Fruit fly (Drosophila melanogaster) whole organism, adult: ENCODE results near the gene CG1545.
A peak's percentile ranks its signal among the peaks of the same experiment; 100 is the strongest.
"Not testable (repeated sequence)": the region's sequence is repeated elsewhere in the genome, so short reads cannot be mapped to it uniquely, and the experiment has no call there.

Experiments used
- CG11617 ChIP-seq: fragments of 200-800 bp; sonication (Bioruptor generic); optimal IDR thresholded peaks from 2 replicates; lab custom pipeline; 2017; ENCODE audit warnings: mild to moderate bottlenecking, missing biosample characterization, missing genetic modification reagents, missing genetic modification characterization
- CG12768 ChIP-seq: fragments of 200-800 bp; sonication (Bioruptor generic); optimal IDR thresholded peaks from 2 replicates; lab custom pipeline; 2017; ENCODE audit warnings: missing biosample characterization, missing genetic modification characterization, mild to moderate bottlenecking, moderate library complexity, missing genetic modification reagents
- CG14711 ChIP-seq: fragments of 200-800 bp; sonication (Bioruptor generic); optimal IDR thresholded peaks from 2 replicates; lab custom pipeline; 2018; ENCODE audit warnings: missing biosample characterization, mild to moderate bottlenecking, missing genetic modification characterization, moderate library complexity
- CG1620 ChIP-seq: fragments of 200-800 bp; sonication (Bioruptor generic); optimal IDR thresholded peaks from 2 replicates; lab custom pipeline; 2016; ENCODE audit warnings: missing biosample characterization, missing genetic modification characterization
- CG33017 ChIP-seq: fragments of 200-800 bp; sonication (Bioruptor generic); optimal IDR thresholded peaks from 2 replicates; lab custom pipeline; 2018; ENCODE audit warnings: missing biosample characterization, mild to moderate bottlenecking, missing genetic modification characterization, moderate library complexity
- CG5204 ChIP-seq: fragments of 200-800 bp; sonication (Bioruptor generic); optimal IDR thresholded peaks from 2 replicates; lab custom pipeline; 2016; ENCODE audit warnings: missing biosample characterization, missing genetic modification characterization
- CG7045 ChIP-seq: fragments of 200-800 bp; sonication (Bioruptor generic); optimal IDR thresholded peaks from 2 replicates; lab custom pipeline; 2017; ENCODE audit warnings: missing biosample characterization, mild to moderate bottlenecking, missing genetic modification characterization
- CG7101 ChIP-seq: fragments of 200-800 bp; sonication (Bioruptor generic); optimal IDR thresholded peaks from 2 replicates; lab custom pipeline; 2018; ENCODE audit warnings: missing biosample characterization, mild to moderate bottlenecking, missing genetic modification characterization, moderate library complexity
- Clk ChIP-seq: fragments of 200-800 bp; sonication (Bioruptor generic); optimal IDR thresholded peaks from 2 replicates; lab custom pipeline; 2017; ENCODE audit warnings: missing biosample characterization, missing genetic modification characterization
- Crg-1 ChIP-seq: fragments of 200-800 bp; sonication (Bioruptor generic); optimal IDR thresholded peaks from 2 replicates; lab custom pipeline; 2016; ENCODE audit warnings: missing biosample characterization, missing genetic modification characterization
- Hr96 ChIP-seq: fragments of 200-800 bp; sonication (Bioruptor generic); optimal IDR thresholded peaks from 2 replicates; lab custom pipeline; 2016; ENCODE audit warnings: missing biosample characterization, missing genetic modification characterization
- Mnt ChIP-seq: fragments of 200-800 bp; sonication (Bioruptor generic); optimal IDR thresholded peaks from 2 replicates; lab custom pipeline; 2016; ENCODE audit warnings: missing biosample characterization, mild to moderate bottlenecking, missing genetic modification characterization
- bab1 ChIP-seq: fragments of 200-800 bp; sonication (Bioruptor generic); optimal IDR thresholded peaks from 3 replicates; lab custom pipeline; 2019; ENCODE audit warnings: missing biosample characterization, mild to moderate bottlenecking, missing genetic modification characterization, moderate library complexity
- cic ChIP-seq: fragments of 200-800 bp; sonication (Bioruptor generic); optimal IDR thresholded peaks from 2 replicates; lab custom pipeline; 2017; ENCODE audit warnings: missing biosample characterization, mild to moderate bottlenecking, missing genetic modification characterization, moderate library complexity
- cnc ChIP-seq, 2 experiments: fragments of >200 bp; optimal IDR thresholded peaks; 2 replicates each; lab custom pipeline; 2017
- kay ChIP-seq: fragments of 200-800 bp; sonication (Bioruptor generic); peaks from one replicate; lab custom pipeline; 2016; ENCODE audit warnings: missing biosample characterization, missing genetic modification characterization, borderline replicate concordance
- ovo ChIP-seq: fragments of 200-800 bp; sonication (Bioruptor generic); optimal IDR thresholded peaks from 2 replicates; lab custom pipeline; 2016; ENCODE audit warnings: missing biosample characterization, missing genetic modification characterization
- pad ChIP-seq: fragments of 200-800 bp; sonication (Bioruptor generic); optimal IDR thresholded peaks from 3 replicates; lab custom pipeline; 2017; ENCODE audit warnings: missing biosample characterization, missing genetic modification characterization, mild to moderate bottlenecking, moderate library complexity, missing genetic modification reagents
- tj ChIP-seq: fragments of 200-800 bp; sonication (Bioruptor generic); optimal IDR thresholded peaks from 3 replicates; lab custom pipeline; 2017; ENCODE audit warnings: missing biosample characterization, mild to moderate bottlenecking, missing genetic modification characterization, moderate library complexity
- toe ChIP-seq: fragments of 200-800 bp; sonication (Bioruptor generic); optimal IDR thresholded peaks from 2 replicates; lab custom pipeline; 2016; ENCODE audit warnings: missing biosample characterization, missing genetic modification characterization

The CG1545 gene

DNA sequence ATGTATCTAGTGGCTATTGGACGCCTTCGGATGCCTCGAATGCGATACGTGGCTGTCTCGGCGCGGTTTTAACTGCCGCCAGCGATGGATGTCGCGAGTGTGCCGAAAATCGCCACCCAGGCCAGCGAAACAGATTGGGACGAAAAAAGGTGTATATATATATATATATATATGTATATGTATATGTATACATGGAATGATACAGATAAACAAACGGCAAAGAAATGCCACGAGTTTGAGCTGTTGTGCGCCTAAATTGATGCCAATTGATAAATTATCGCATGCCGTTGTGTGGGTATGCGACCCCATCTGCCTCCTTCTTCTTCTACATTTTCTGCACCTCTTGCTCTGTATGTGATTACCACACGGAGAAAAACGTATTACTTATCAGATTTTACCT, at the start of gene CG1545:
CG1545 (minus strand) TSS at position 101 of the 400 bp plus-strand sequence.
- TF ChIP-seq cnc (optimal IDR thresholded peaks at IDR 0.05; lab: Kevin White, UChicago), result no peak
- no peak for TF ChIP-seq kay (GFP tag; lab: Kevin White, UChicago)
- TF ChIP-seq CG5204 (GFP tag; lab: Kevin White, UChicago), result no peak
- no peak for TF ChIP-seq tj
- no peak for TF ChIP-seq cic
- TF ChIP-seq toe (GFP tag; lab: Kevin White, UChicago), result no peak
- no peak for TF ChIP-seq bab1
- no peak for TF ChIP-seq CG14711
- TF ChIP-seq Hr96, result no peak
- no peak for TF ChIP-seq ovo (GFP tag; lab: Kevin White, UChicago)
- TF ChIP-seq CG1620 (GFP tag; lab: Kevin White, UChicago), result no peak
- TF ChIP-seq CG11617, result no peak
- no peak for TF ChIP-seq CG12768 (GFP tag; lab: Kevin White, UChicago)
- no peak for TF ChIP-seq Clk

DNA sequence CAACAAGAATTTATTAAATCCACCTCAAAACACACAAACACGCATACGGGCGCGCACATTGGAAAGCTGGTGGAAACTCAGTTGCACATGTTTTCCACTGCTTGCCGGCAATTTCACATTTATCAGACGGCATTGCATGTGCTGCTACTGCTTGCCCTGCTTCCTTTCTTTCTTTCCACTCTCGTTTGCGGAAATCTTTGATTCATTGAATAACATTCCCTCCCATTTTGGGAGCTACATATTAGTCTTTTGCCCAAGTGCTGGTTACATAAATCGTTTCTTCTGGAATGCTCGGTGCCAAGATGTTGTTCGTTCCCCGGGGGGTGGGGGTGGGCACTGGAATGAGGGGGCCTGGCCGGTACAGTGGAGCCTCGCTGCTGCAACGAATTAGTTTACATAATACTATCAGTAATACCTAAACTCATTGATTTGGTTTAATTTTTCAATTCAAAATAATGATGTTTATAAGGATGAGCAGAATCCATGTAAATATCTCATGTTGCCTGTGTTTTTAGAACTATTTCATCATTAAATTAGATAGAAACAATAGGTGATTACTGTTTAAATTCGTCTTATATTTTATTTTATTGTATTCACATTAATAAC, 49.5 kb upstream of the CG1545 start:
- TF ChIP-seq CG7045 (no peak), CG12768 (GFP tag; lab: Kevin White, UChicago) (no peak), CG11617 (peak; percentile 12), pad (peak; percentile 2), CG7101 (tag; lab: Kevin White, UChicago) (peak; percentile 2), Mnt (GFP tag; lab: Kevin White, UChicago) (peak; percentile 100), CG33017 (peak; percentile 22), cnc (optimal IDR thresholded peaks at IDR 0.05; lab: Kevin White, UChicago) (no peak), Crg-1 (GFP tag; lab: Kevin White, UChicago) (peak; percentile 20), CG14711 (peak; percentile 36)

DNA sequence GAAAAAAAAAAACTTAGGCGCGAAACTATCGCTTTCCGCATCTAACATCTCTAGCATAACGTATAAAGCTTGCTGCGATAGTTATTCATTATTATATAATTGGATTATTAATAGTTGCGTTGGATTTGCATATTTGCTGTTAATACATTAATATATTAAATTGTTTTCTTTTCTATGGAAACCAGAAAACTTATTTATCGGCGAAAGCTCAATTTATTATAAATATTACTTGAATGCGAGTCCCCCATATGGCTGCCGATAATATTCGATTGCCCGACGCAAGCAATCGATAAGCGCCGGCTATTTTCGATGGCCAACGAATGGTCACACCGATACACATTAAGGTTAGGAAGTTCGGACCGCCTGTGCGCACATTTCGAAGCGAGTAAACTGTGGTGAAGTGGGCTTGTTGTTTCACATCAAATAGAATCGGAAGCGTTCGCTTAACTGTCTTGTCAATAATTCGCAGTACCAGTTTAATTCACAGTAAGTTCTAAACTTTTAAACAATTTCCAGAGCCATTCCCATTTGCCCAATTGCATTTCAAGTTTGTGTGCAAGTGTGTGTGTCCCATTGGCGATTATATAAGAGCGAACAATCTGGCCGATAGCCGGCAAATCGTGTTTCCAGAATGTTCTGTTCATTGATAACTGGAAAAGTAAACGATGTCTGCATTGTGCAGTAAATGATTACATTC, 48.9 kb upstream of the CG1545 start, which contains the start of gene Hsp60A:
Hsp60A (plus strand) TSS at position 335 of the 697 bp plus-strand sequence.
- TF ChIP-seq toe (GFP tag; lab: Kevin White, UChicago), result peak; percentile 33
- TF ChIP-seq pad, result peak; percentile 37
- no peak for TF ChIP-seq Clk
- TF ChIP-seq CG33017, result peak; percentile 12
- peak; percentile 58 for TF ChIP-seq CG14711
- TF ChIP-seq CG1620 (GFP tag; lab: Kevin White, UChicago), result peak; percentile 73
- no peak for TF ChIP-seq CG12768 (GFP tag; lab: Kevin White, UChicago)
- peak; percentile 47 for TF ChIP-seq tj
- no peak for TF ChIP-seq cnc (optimal IDR thresholded peaks at IDR 0.05; lab: Kevin White, UChicago)
- peak; percentile 3 for TF ChIP-seq cic
- peak; percentile 56 for TF ChIP-seq Hr96
- peak; percentile 14 for TF ChIP-seq Crg-1 (GFP tag; lab: Kevin White, UChicago)
- TF ChIP-seq CG7101 (tag; lab: Kevin White, UChicago), result peak; percentile 76
- peak; percentile 84 for TF ChIP-seq bab1
- no peak for TF ChIP-seq CG11617
- peak; percentile 61 for TF ChIP-seq ovo (GFP tag; lab: Kevin White, UChicago)

DNA sequence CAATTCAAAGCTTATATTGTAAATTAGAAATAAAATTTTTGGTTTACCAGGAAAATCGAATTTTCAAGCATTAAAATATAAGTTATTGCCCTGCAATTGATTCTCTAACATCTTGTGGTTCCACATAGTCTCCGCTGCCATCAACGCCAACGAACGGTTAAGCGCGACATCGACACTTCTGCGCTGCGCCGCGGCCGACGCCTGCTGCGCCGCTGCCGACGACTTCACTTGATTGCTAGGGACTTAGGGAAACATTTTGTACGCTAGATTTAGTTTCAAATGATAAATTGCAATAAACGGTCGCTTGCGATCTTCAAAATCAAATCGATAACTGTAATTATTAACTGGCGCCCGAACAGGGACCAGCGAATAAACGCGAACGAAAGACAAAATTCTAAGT, 36.6 kb upstream of the CG1545 start, which contains the start of gene CG42249:
CG42249 (plus strand) TSS at position 301 of the 400 bp plus-strand sequence.
- not testable (repeated sequence) for TF ChIP-seq toe (GFP tag; lab: Kevin White, UChicago); cnc (optimal IDR thresholded peaks at IDR 0.05; lab: Kevin White, UChicago); Hr96

DNA sequence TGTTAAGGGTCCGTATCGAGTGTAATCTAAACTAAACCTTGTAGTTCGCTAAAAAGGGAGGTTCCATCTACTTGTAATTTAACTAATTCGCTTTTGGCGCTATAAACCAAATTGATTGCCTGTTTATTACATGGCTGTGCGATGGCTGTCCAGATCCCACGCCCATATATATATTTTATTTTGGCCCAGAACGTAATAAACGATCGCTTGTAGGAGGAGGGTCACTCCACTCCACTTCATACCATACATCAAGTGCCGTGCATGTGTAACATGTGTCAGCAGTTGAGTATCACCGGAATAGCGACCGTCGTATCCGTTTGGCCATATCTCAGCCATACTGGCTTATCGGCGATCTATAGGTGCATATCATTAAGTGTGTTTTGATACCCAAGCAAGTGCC, 35.9 kb upstream of the CG1545 start:
- TF ChIP-seq Crg-1 (GFP tag; lab: Kevin White, UChicago), result no peak
- TF ChIP-seq cic, result peak; percentile 15
- peak; percentile 55 for TF ChIP-seq Mnt (GFP tag; lab: Kevin White, UChicago)
- no peak for TF ChIP-seq CG1620 (GFP tag; lab: Kevin White, UChicago)

DNA sequence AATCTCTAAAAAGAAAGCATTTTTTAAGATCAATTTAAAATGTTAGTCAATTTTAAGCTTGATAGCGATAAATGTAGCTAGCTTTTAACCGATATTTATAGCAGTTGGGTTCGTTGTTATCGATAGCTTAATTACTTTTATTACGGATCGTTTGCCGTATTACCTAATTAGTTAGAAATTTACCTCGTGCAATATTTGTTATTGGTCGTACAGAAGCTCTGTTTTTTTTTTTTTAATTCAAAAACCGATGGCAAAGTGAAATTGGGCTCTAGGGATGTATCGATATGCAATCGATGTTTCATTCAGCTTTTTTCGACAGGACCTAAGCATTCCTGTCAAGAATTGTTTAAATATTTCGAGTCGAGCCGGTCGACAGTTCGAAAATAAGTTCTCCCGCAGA, 32.8 kb upstream of the CG1545 start, which contains the start of gene CG2061:
CG2061 (plus strand) TSS at position 292 of the 400 bp plus-strand sequence.
- TF ChIP-seq CG7045, result no peak
- no peak for TF ChIP-seq Hr96
- no peak for TF ChIP-seq ovo (GFP tag; lab: Kevin White, UChicago)
- TF ChIP-seq CG12768 (GFP tag; lab: Kevin White, UChicago), result no peak
- no peak for TF ChIP-seq CG1620 (GFP tag; lab: Kevin White, UChicago)
- no peak for TF ChIP-seq cic
- TF ChIP-seq CG11617, result no peak
- no peak for TF ChIP-seq tj
- no peak for TF ChIP-seq CG5204 (GFP tag; lab: Kevin White, UChicago)
- TF ChIP-seq toe (GFP tag; lab: Kevin White, UChicago), result no peak

DNA sequence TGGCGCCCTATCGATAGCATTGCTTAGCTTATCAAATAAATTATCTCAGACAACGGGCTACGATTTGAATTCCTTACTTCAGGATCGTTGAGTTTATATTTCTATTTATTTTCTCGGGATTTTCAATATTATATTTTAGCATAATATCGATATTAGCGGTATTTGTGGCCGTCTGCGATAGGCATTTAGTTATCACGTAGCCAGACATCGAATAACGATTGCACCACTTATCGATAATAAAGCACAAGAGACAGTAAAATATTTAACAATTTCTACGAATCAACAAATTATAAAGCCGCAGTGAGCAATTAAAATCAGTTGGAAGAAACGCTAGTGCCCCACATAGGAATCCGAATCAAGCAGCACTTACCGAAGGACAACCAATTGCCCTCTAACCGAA, 30.7 kb upstream of the CG1545 start, which contains the start of gene CG2076:
CG2076 (plus strand) TSS at position 50 of the 400 bp plus-strand sequence.
- peak; percentile 16 for TF ChIP-seq tj
- TF ChIP-seq Crg-1 (GFP tag; lab: Kevin White, UChicago), result no peak
